Worm (Caenorhabditis elegans): ENCODE results near the gene fbxa-105.

The fbxa-105 gene

ce11 chrV:7386052-7386573, 5.7 kb downstream of the fbxa-105 start, which contains the start of gene srp-6:
TSS of gene srp-6 (minus strand) at chrV:7386102.
- TF ChIP-seq aptf-2 (GFP tag; conservative IDR thresholded peaks at IDR 0.05) (no peak), hmg-20 (GFP tag; IDR thresholded peaks at IDR 0.05) (no peak), xnd-1 (tag; optimal IDR thresholded peaks at IDR 0.05) (no peak), egl-44 (GFP tag; IDR thresholded peaks at IDR 0.05) (no peak), Y53G8AR.9 (GFP tag; conservative IDR thresholded peaks at IDR 0.05) (no peak), Y53F4B.3 (GFP tag; IDR thresholded peaks at IDR 0.05) (no peak), snpc-4 (GFP tag; optimal IDR thresholded peaks at IDR 0.05) (no peak), snpc-4 (tag; optimal IDR thresholded peaks at IDR 0.05) (no peak), ZK185.1 (tag; optimal IDR thresholded peaks at IDR 0.05; ENCODE audit: poor library complexity, severe bottlenecking) (no peak), let-526 (GFP tag; IDR thresholded peaks at IDR 0.05) (no peak), lin-26 (GFP tag; IDR thresholded peaks at IDR 0.05) (no peak)

ce11 chrV:7381008-7381407, 10.8 kb downstream of the fbxa-105 start, which contains the start of gene C03G6.17:
TSS of gene C03G6.17 (minus strand) at chrV:7381108.
- TF ChIP-seq hsf-1 (GFP tag; IDR thresholded peaks at IDR 0.05) (no peak), F52B5.7 (tag; optimal IDR thresholded peaks at IDR 0.05) (no peak), athp-1 (tag; optimal IDR thresholded peaks at IDR 0.05) (no peak), zim-3 (tag; optimal IDR thresholded peaks at IDR 0.05) (no peak), attf-6 (GFP tag; IDR thresholded peaks at IDR 0.05) (no peak), sdz-38 (tag; optimal IDR thresholded peaks at IDR 0.05) (no peak), ztf-3 (GFP tag; optimal IDR thresholded peaks at IDR 0.05) (no peak), Y53F4B.3 (GFP tag; IDR thresholded peaks at IDR 0.05) (no peak), tbx-9 (tag; optimal IDR thresholded peaks at IDR 0.05; ENCODE audit: borderline replicate concordance) (no peak), ccch-3 (GFP tag; optimal IDR thresholded peaks at IDR 0.05) (no peak), fkh-3 (tag; optimal IDR thresholded peaks at IDR 0.05) (no peak), ZK185.1 (tag; optimal IDR thresholded peaks at IDR 0.05; ENCODE audit: poor library complexity, severe bottlenecking) (no peak), lin-40 (tag; optimal IDR thresholded peaks at IDR 0.05) (no peak), madf-3 (GFP tag; IDR thresholded peaks at IDR 0.05) (no peak)

ce11 chrV:7379384-7379783, 12.4 kb downstream of the fbxa-105 start, which contains the start of gene srsx-24:
TSS of gene srsx-24 (minus strand) at chrV:7379484.
- TF ChIP-seq lin-54 (GFP tag; optimal IDR thresholded peaks at IDR 0.05), result no peak
- no peak for TF ChIP-seq madf-10 (tag; optimal IDR thresholded peaks at IDR 0.05)
- no peak for TF ChIP-seq egrh-3 (GFP tag; IDR thresholded peaks at IDR 0.05)
- TF ChIP-seq let-526 (GFP tag; IDR thresholded peaks at IDR 0.05), result no peak
- TF ChIP-seq atf-7 (tag; optimal IDR thresholded peaks at IDR 0.05), result no peak
- TF ChIP-seq F49E8.2 (tag; optimal IDR thresholded peaks at IDR 0.05; ENCODE audit: insufficient read depth), result no peak
- TF ChIP-seq cebp-2 (GFP tag; IDR thresholded peaks at IDR 0.05), result no peak
- TF ChIP-seq F57C9.4 (tag; optimal IDR thresholded peaks at IDR 0.05), result no peak
- TF ChIP-seq athp-1 (tag; optimal IDR thresholded peaks at IDR 0.05), result no peak
- TF ChIP-seq him-1 (tag; optimal IDR thresholded peaks at IDR 0.05), result no peak
- TF ChIP-seq gei-17 (GFP tag; optimal IDR thresholded peaks at IDR 0.05), result no peak
- TF ChIP-seq dox-1 (GFP tag; IDR thresholded peaks at IDR 0.05), result no peak
- no peak for TF ChIP-seq Y56A3A.18 (GFP tag; IDR thresholded peaks at IDR 0.05)
- TF ChIP-seq aptf-3 (GFP tag; IDR thresholded peaks at IDR 0.05), result no peak
- no peak for TF ChIP-seq ets-4 (GFP tag; optimal IDR thresholded peaks at IDR 0.05)
- no peak for TF ChIP-seq F23B12.7 (tag; optimal IDR thresholded peaks at IDR 0.05; ENCODE audit: insufficient read depth)
- no peak for TF ChIP-seq egl-18 (GFP tag; IDR thresholded peaks at IDR 0.05)
- TF ChIP-seq ccch-3 (GFP tag; optimal IDR thresholded peaks at IDR 0.05), result no peak

Measured in whole organism, young adult.